Fruit fly (Drosophila melanogaster) whole organism, embryonic: ENCODE measurements around the gene betaTub65B.

Experiments used
- ATbp ChIP-seq: fragments of 200-800 bp; sonication (Bioruptor generic); optimal IDR thresholded peaks from 2 replicates; lab custom pipeline; 2017; ENCODE audit warnings: missing biosample characterization, mild to moderate bottlenecking, missing genetic modification characterization, missing genetic modification reagents
- Ada2b ChIP-seq: fragments of 200-800 bp; sonication (Bioruptor generic); IDR thresholded peaks from 2 replicates; pipeline ENCODE4 v1.3.6; 2022; ENCODE audit warnings: missing biosample characterization, missing genetic modification characterization
- Asciz ChIP-seq: fragments of 200-800 bp; sonication (Bioruptor generic); optimal IDR thresholded peaks from 2 replicates; lab custom pipeline; 2017; ENCODE audit warnings: missing biosample characterization, mild to moderate bottlenecking, missing genetic modification characterization, missing genetic modification reagents
- Awh ChIP-seq: fragments of 200-800 bp; sonication (Bioruptor generic); IDR thresholded peaks from 2 replicates; pipeline ENCODE4, ENCODE4 v1.3.6; 2022; ENCODE audit warnings: missing biosample characterization, missing genetic modification characterization
- CG10147 ChIP-seq: fragments of 200-800 bp; sonication (Bioruptor generic); optimal IDR thresholded peaks from 2 replicates; lab custom pipeline; 2019; ENCODE audit warnings: missing biosample characterization, mild to moderate bottlenecking, missing genetic modification characterization, moderate library complexity
- CG10366 ChIP-seq: fragments of 200-800 bp; sonication (Bioruptor generic); IDR thresholded peaks from 2 replicates; pipeline ENCODE4 v1.3.6; 2022; ENCODE audit warnings: missing biosample characterization, missing genetic modification characterization
- CG10979 ChIP-seq: fragments of 200-800 bp; sonication (Bioruptor generic); optimal IDR thresholded peaks from 2 replicates; lab custom pipeline; 2018; ENCODE audit warnings: missing biosample characterization, mild to moderate bottlenecking, missing genetic modification characterization, moderate library complexity
- CG11560 ChIP-seq: fragments of 200-800 bp; sonication (Bioruptor generic); IDR thresholded peaks from 3 replicates; pipeline ENCODE4 v1.3.6; 2022; ENCODE audit warnings: missing biosample characterization, missing genetic modification characterization
- CG12071 ChIP-seq: fragments of 200-800 bp; sonication (Bioruptor generic); optimal IDR thresholded peaks from 3 replicates; lab custom pipeline; 2018; ENCODE audit warnings: missing biosample characterization, mild to moderate bottlenecking, missing genetic modification characterization
- CG12391 ChIP-seq: fragments of 200-800 bp; sonication (Bioruptor generic); optimal IDR thresholded peaks from 3 replicates; lab custom pipeline; 2018; ENCODE audit warnings: missing biosample characterization, mild to moderate bottlenecking, missing genetic modification characterization, moderate library complexity
- CG12659 ChIP-seq: fragments of 200-800 bp; sonication (Bioruptor generic); optimal IDR thresholded peaks from 3 replicates; lab custom pipeline; 2017; ENCODE audit warnings: mild to moderate bottlenecking, missing biosample characterization, missing genetic modification reagents, missing genetic modification characterization
- CG13424 ChIP-seq: fragments of 200-800 bp; sonication (Bioruptor generic); optimal IDR thresholded peaks from 2 replicates; lab custom pipeline; 2019; ENCODE audit warnings: missing biosample characterization, mild to moderate bottlenecking, missing genetic modification characterization, moderate library complexity
- CG1529 ChIP-seq: fragments of 200-800 bp; sonication (Bioruptor generic); optimal IDR thresholded peaks from 3 replicates; lab custom pipeline; 2018; ENCODE audit warnings: missing biosample characterization, missing genetic modification characterization
- CG17359 ChIP-seq: fragments of 200-800 bp; sonication (Bioruptor generic); optimal IDR thresholded peaks from 3 replicates; lab custom pipeline; 2018; ENCODE audit warnings: missing biosample characterization, mild to moderate bottlenecking, missing genetic modification characterization, moderate library complexity
- CG18262 ChIP-seq: fragments of 200-800 bp; optimal IDR thresholded peaks from 3 replicates; lab custom pipeline; 2019; ENCODE audit warnings: missing biosample characterization, mild to moderate bottlenecking, missing genetic modification characterization, moderate library complexity
- CG2712 ChIP-seq: fragments of 200-800 bp; optimal IDR thresholded peaks from 3 replicates; lab custom pipeline; 2019; ENCODE audit warnings: missing biosample characterization, mild to moderate bottlenecking, missing genetic modification characterization, moderate library complexity
- CG31441 ChIP-seq: fragments of 200-800 bp; sonication (Bioruptor generic); IDR thresholded peaks from 2 replicates; pipeline ENCODE4 v1.3.6; 2022; ENCODE audit warnings: missing biosample characterization, missing genetic modification characterization
- CG4707 ChIP-seq: fragments of 200-800 bp; sonication (Bioruptor generic); optimal IDR thresholded peaks from 2 replicates; lab custom pipeline; 2018; ENCODE audit warnings: missing biosample characterization, mild to moderate bottlenecking, missing genetic modification characterization, moderate library complexity
- CG4730 ChIP-seq: fragments of 200-800 bp; sonication (Bioruptor generic); IDR thresholded peaks from 2 replicates; pipeline ENCODE4 v1.3.6; 2022; ENCODE audit warnings: missing biosample characterization, missing genetic modification characterization
- CG5953 ChIP-seq: fragments of 200-800 bp; sonication (Bioruptor generic); IDR thresholded peaks from 2 replicates; pipeline ENCODE4 v1.3.6; 2022; ENCODE audit warnings: missing biosample characterization, missing genetic modification characterization
- CG6689 ChIP-seq: fragments of 200-800 bp; sonication (Bioruptor generic); IDR thresholded peaks from 2 replicates; pipeline ENCODE4 v1.3.6; 2022; ENCODE audit warnings: missing biosample characterization, missing genetic modification characterization
- CG7556 ChIP-seq: fragments of 200-800 bp; sonication (Bioruptor generic); optimal IDR thresholded peaks from 2 replicates; lab custom pipeline; 2017; ENCODE audit warnings: missing biosample characterization, mild to moderate bottlenecking, missing genetic modification characterization
- CG8924 ChIP-seq: fragments of 200-800 bp; optimal IDR thresholded peaks from 3 replicates; lab custom pipeline; 2019; ENCODE audit warnings: missing biosample characterization, mild to moderate bottlenecking, missing genetic modification characterization, moderate library complexity
- CoRest ChIP-seq: fragments of 200-800 bp; sonication (Bioruptor generic); optimal IDR thresholded peaks from 3 replicates; lab custom pipeline; 2018; ENCODE audit warnings: missing biosample characterization, mild to moderate bottlenecking, missing genetic modification characterization, moderate library complexity
- D19A ChIP-seq: fragments of 200-800 bp; optimal IDR thresholded peaks from 3 replicates; lab custom pipeline; 2019; ENCODE audit warnings: missing biosample characterization, mild to moderate bottlenecking, missing genetic modification characterization, moderate library complexity
- Dll ChIP-seq: fragments of 200-800 bp; sonication (Bioruptor generic); IDR thresholded peaks from 4 replicates; pipeline ENCODE4 v1.3.6; 2022; ENCODE audit warnings: missing biosample characterization, missing genetic modification characterization; ENCODE audit not compliant: partially characterized antibody
- Pdp1 ChIP-seq, 2 experiments: fragments of 200-800 bp; sonication (Bioruptor generic); optimal IDR thresholded peaks; 3 replicates each; lab custom pipeline; 2016; ENCODE audit warnings: missing biosample characterization in 2 of 2, missing genetic modification characterization in 2 of 2, mild to moderate bottlenecking in 1 of 2, moderate library complexity in 1 of 2
- Sox100B ChIP-seq: fragments of 200-800 bp; sonication (Bioruptor generic); optimal IDR thresholded peaks from 3 replicates; lab custom pipeline; 2018; ENCODE audit warnings: missing biosample characterization, mild to moderate bottlenecking, missing genetic modification characterization
- Sox102F ChIP-seq: fragments of 200-800 bp; sonication (Bioruptor generic); optimal IDR thresholded peaks from 2 replicates; lab custom pipeline; 2018; ENCODE audit warnings: missing biosample characterization, mild to moderate bottlenecking, missing genetic modification characterization, moderate library complexity
- Ssrp ChIP-seq: fragments of 200-800 bp; sonication (Bioruptor generic); optimal IDR thresholded peaks from 2 replicates; lab custom pipeline; 2018; ENCODE audit warnings: missing biosample characterization, mild to moderate bottlenecking, missing genetic modification characterization, moderate library complexity
- Xbp1 ChIP-seq: fragments of 200-800 bp; sonication (Bioruptor generic); optimal IDR thresholded peaks from 3 replicates; lab custom pipeline; 2016; ENCODE audit warnings: missing biosample characterization, mild to moderate bottlenecking, missing genetic modification characterization
- amos ChIP-seq: fragments of 200-800 bp; sonication (Bioruptor generic); IDR thresholded peaks from 2 replicates; pipeline ENCODE4 v1.3.6; 2022; ENCODE audit warnings: missing biosample characterization, missing genetic modification characterization; ENCODE audit not compliant: partially characterized antibody
- ap ChIP-seq: fragments of 200-800 bp; sonication (Bioruptor generic); IDR thresholded peaks from 2 replicates; pipeline ENCODE4 v1.3.6; 2022; ENCODE audit warnings: missing biosample characterization, missing genetic modification characterization
- az2 ChIP-seq: fragments of 200-800 bp; sonication (Bioruptor generic); optimal IDR thresholded peaks from 3 replicates; lab custom pipeline; 2016; ENCODE audit warnings: missing biosample characterization, missing genetic modification characterization
- ewg ChIP-seq: fragments of 200-800 bp; sonication (Bioruptor generic); optimal IDR thresholded peaks from 3 replicates; lab custom pipeline; 2017; ENCODE audit warnings: mild to moderate bottlenecking, missing biosample characterization, missing genetic modification reagents, missing genetic modification characterization
- eyg ChIP-seq: fragments of 200-800 bp; sonication (Bioruptor generic); optimal IDR thresholded peaks from 3 replicates; lab custom pipeline; 2016; ENCODE audit warnings: missing biosample characterization, missing genetic modification characterization
- gem ChIP-seq: fragments of 200-800 bp; sonication (Bioruptor generic); optimal IDR thresholded peaks from 2 replicates; lab custom pipeline; 2019; ENCODE audit warnings: missing biosample characterization, mild to moderate bottlenecking, missing genetic modification characterization, moderate library complexity
- ham ChIP-seq: fragments of 200-800 bp; sonication (Bioruptor generic); IDR thresholded peaks from 2 replicates; pipeline ENCODE4 v1.3.6; 2022; ENCODE audit warnings: missing biosample characterization, missing genetic modification characterization
- ken ChIP-seq: fragments of 200-800 bp; sonication (Bioruptor generic); IDR thresholded peaks from 3 replicates; pipeline ENCODE4 v1.3.6; 2022; ENCODE audit warnings: missing biosample characterization, missing genetic modification characterization
- nmo ChIP-seq: fragments of 200-800 bp; sonication (Bioruptor generic); optimal IDR thresholded peaks from 2 replicates; lab custom pipeline; 2018; ENCODE audit warnings: missing biosample characterization, mild to moderate bottlenecking, missing genetic modification characterization, moderate library complexity
- phol ChIP-seq: fragments of 200-800 bp; sonication (Bioruptor generic); optimal IDR thresholded peaks from 3 replicates; lab custom pipeline; 2018; ENCODE audit warnings: missing biosample characterization, mild to moderate bottlenecking, missing genetic modification characterization, moderate library complexity
- prd ChIP-seq, 3 experiments: fragments of >200 bp in 2 of 3; fragments of 200-800 bp in 1 of 3; sonication (Bioruptor generic) in 1 of 3; optimal IDR thresholded peaks in 2 of 3; IDR thresholded peaks in 1 of 3; 2 replicates in 2 of 3; 3 replicates in 1 of 3; pipeline versions ENCODE4 v1.3.6 to Lab custom; 2017 to 2022; ENCODE audit warnings: missing biosample characterization in 1 of 3, missing genetic modification characterization in 1 of 3
- sens ChIP-seq: fragments of 200-800 bp; sonication (Bioruptor generic); peaks from one replicate; lab custom pipeline; 2016; ENCODE audit warnings: missing biosample characterization, missing genetic modification characterization
- seq ChIP-seq: fragments of 200-800 bp; sonication (Bioruptor generic); IDR thresholded peaks from 2 replicates; pipeline ENCODE4 v1.3.6; 2022; ENCODE audit warnings: missing biosample characterization, missing genetic modification characterization
- sisA ChIP-seq: fragments of 200-800 bp; sonication (Bioruptor generic); IDR thresholded peaks from 2 replicates; pipeline ENCODE4 v1.3.6; 2022; ENCODE audit warnings: missing biosample characterization, missing genetic modification characterization
- tin ChIP-seq: fragments of 200-800 bp; sonication (Bioruptor generic); optimal IDR thresholded peaks from 3 replicates; lab custom pipeline; 2016; ENCODE audit warnings: missing biosample characterization, missing genetic modification characterization
- unpg ChIP-seq: fragments of 200-800 bp; sonication (Bioruptor generic); optimal IDR thresholded peaks from 3 replicates; lab custom pipeline; 2018; ENCODE audit warnings: missing biosample characterization, mild to moderate bottlenecking, missing genetic modification characterization, moderate library complexity
- wor ChIP-seq: fragments of 200-800 bp; sonication (Bioruptor generic); IDR thresholded peaks from 2 replicates; pipeline ENCODE4 v1.3.6; 2022; ENCODE audit warnings: missing biosample characterization, missing genetic modification characterization
- zfh1 ChIP-seq: fragments of 200-800 bp; sonication (Bioruptor generic); IDR thresholded peaks from 3 replicates; pipeline ENCODE4 v1.3.6; 2022; ENCODE audit warnings: missing biosample characterization, missing genetic modification characterization

Gene betaTub65B

DNA sequence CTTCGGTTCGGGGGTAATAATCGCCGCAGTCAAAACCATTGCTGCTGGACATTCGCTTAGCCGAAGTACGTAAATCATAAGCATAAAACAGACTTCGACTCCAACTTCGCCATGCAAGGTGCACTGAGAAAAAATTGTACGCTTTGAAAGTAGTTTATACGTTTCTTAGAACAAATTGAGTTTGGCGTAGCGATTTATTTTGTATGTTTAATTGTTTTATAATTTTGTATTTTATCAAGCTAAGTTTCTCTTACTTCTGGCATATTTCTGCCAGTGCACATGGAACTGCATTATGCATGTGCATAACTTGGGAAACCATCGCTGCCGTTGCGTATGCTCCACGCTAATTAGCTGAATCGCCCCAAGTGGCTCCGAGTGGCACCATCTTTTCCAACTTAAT is 47.7 kb upstream of the betaTub65B start (continued):
- peak; percentile 24; the same call in 1 of the 2 replicates for TF ChIP-seq wor (GFP tag; lab: Robert Waterston, UW)
- peak; percentile 49; the same call in 1 of the 2 replicates for TF ChIP-seq CG5953
- peak; percentile 34 for TF ChIP-seq Asciz (GFP tag; lab: Kevin White, UChicago)
- 0 out of 2 replicates have a peak, but pooled peaks have one; percentile 6 for TF ChIP-seq CG4730
- peak; percentile 43 for TF ChIP-seq Ssrp (tag; lab: Kevin White, UChicago)
- TF ChIP-seq prd (optimal IDR thresholded peaks at IDR 0.05; lab: Kevin White, UChicago) = no peak
- peak; percentile 54; the same call in 1 of the 3 replicates for TF ChIP-seq prd (GFP tag; IDR thresholded peaks at IDR 0.05; lab: Robert Waterston, UW)
- TF ChIP-seq Awh = peak; percentile 71
- TF ChIP-seq zfh1 = peak; percentile 44; the same call in 1 of the 3 replicates
- TF ChIP-seq Xbp1 (GFP tag; lab: Kevin White, UChicago) = peak; percentile 31
- peak; percentile 20 for TF ChIP-seq az2 (GFP tag; lab: Kevin White, UChicago)
- peak; percentile 45 for TF ChIP-seq CG2712 (tag; lab: Kevin White, UChicago)
- TF ChIP-seq CG12071 (GFP tag; lab: Kevin White, UChicago) = no peak
- peak in 1 of 2 experiments; percentile 13 for TF ChIP-seq Pdp1 (GFP tag; optimal IDR thresholded peaks at IDR 0.05; lab: Kevin White, UChicago)
- peak; percentile 4 for TF ChIP-seq CoRest
- peak; percentile 21; the same call in 1 of the 2 replicates for TF ChIP-seq Ada2b (GFP tag; lab: Robert Waterston, UW)
- peak; percentile 8 for TF ChIP-seq D19A
- peak; percentile 63 for TF ChIP-seq gem (tag; lab: Kevin White, UChicago)
- TF ChIP-seq ap (GFP tag; lab: Robert Waterston, UW) = 0 out of 2 replicates have a peak, but pooled peaks have one; percentile 14
- peak; percentile 5 for TF ChIP-seq tin (GFP tag; lab: Kevin White, UChicago)
- peak; percentile 60; the same call in 1 of the 2 replicates for TF ChIP-seq sisA
- peak; percentile 58 for TF ChIP-seq ATbp
- peak; percentile 36 for TF ChIP-seq nmo (GFP tag; lab: Kevin White, UChicago)
- no peak for TF ChIP-seq Dll (GFP tag; lab: Robert Waterston, UW)
- TF ChIP-seq CG10147 (GFP tag; lab: Kevin White, UChicago) = no peak
- peak; percentile 68 for TF ChIP-seq CG17359 (tag; lab: Kevin White, UChicago)
- 0 out of 2 replicates have a peak, but pooled peaks have one; percentile 18 for TF ChIP-seq CG6689
- TF ChIP-seq Sox102F = peak; percentile 77
- no peak for TF ChIP-seq amos (GFP tag; lab: Robert Waterston, UW)
- TF ChIP-seq CG8924 (tag; lab: Kevin White, UChicago) = peak; percentile 26
- peak; percentile 23 for TF ChIP-seq CG13424 (tag; lab: Kevin White, UChicago)
- peak; percentile 49 for TF ChIP-seq phol (tag; lab: Kevin White, UChicago)
- TF ChIP-seq ewg = peak; percentile 10
- no peak for TF ChIP-seq seq (GFP tag; lab: Robert Waterston, UW)
- peak; percentile 39 for TF ChIP-seq CG12391 (tag; lab: Kevin White, UChicago)
- TF ChIP-seq CG10366 (GFP tag; lab: Robert Waterston, UW) = peak; percentile 47
- peak; percentile 21 for TF ChIP-seq CG1529 (GFP tag; lab: Kevin White, UChicago)
- peak; percentile 32 for TF ChIP-seq unpg (GFP tag; lab: Kevin White, UChicago)
- peak; percentile 53 for TF ChIP-seq CG31441 (GFP tag; lab: Robert Waterston, UW)
- TF ChIP-seq eyg (GFP tag; lab: Kevin White, UChicago) = no peak
- TF ChIP-seq sens (GFP tag; lab: Kevin White, UChicago) = peak; percentile 73
- peak; percentile 40 for TF ChIP-seq CG18262
- peak; percentile 10 for TF ChIP-seq Sox100B (GFP tag; lab: Kevin White, UChicago)
- TF ChIP-seq CG4707 (GFP tag; lab: Kevin White, UChicago) = peak; percentile 11
- TF ChIP-seq CG11560 (tag; lab: Robert Waterston, UW) = no peak
- TF ChIP-seq CG7556 (GFP tag; lab: Kevin White, UChicago) = peak; percentile 6
- peak; percentile 42 for TF ChIP-seq CG10979 (tag; lab: Kevin White, UChicago)
- no peak for TF ChIP-seq CG12659
- no peak for TF ChIP-seq ham (GFP tag; lab: Robert Waterston, UW)
- TF ChIP-seq ken = peak; percentile 77
